Fruit fly (Drosophila melanogaster): ENCODE data around the gene CG15812.
A peak's percentile ranks its signal among the peaks of the same experiment; 100 is the strongest.

The CG15812 gene

dm6 chr3L:3148125-3149059, 11.4 kb upstream of the CG15812 start, which contains the start of the genes Usp5 and BtbVII (continued):
- TF ChIP-seq maf-S (GFP tag; optimal IDR thresholded peaks at IDR 0.05) (peak; percentile 49), schlank (tag; optimal IDR thresholded peaks at IDR 0.05) (peak; percentile 24), CoRest (tag; optimal IDR thresholded peaks at IDR 0.05) (peak; percentile 49), cato (GFP tag; optimal IDR thresholded peaks at IDR 0.05; ENCODE audit: borderline replicate concordance) (peak; percentile 27), Dad (GFP tag; optimal IDR thresholded peaks at IDR 0.05) (peak; percentile 14), NfI (GFP tag; optimal IDR thresholded peaks at IDR 0.05) (peak; percentile 54), CG10959 (GFP tag; IDR thresholded peaks at IDR 0.05) (no peak; the same call in 1 of the 2 replicates), Asciz (GFP tag; optimal IDR thresholded peaks at IDR 0.05) (no peak), Dfd (GFP tag; optimal IDR thresholded peaks at IDR 0.05) (no peak), Oli (tag; optimal IDR thresholded peaks at IDR 0.05) (peak; percentile 39), row (GFP tag; IDR thresholded peaks at IDR 0.05) (peak; percentile 90), CG2678 (tag; optimal IDR thresholded peaks at IDR 0.05) (peak; percentile 39), CG11695 (GFP tag; IDR thresholded peaks at IDR 0.05) (no peak; the same call in 2 of the 3 replicates), CG31441 (GFP tag; IDR thresholded peaks at IDR 0.05) (peak; percentile 49; the same call in 1 of the 2 replicates), vnd (GFP tag; IDR thresholded peaks at IDR 0.05; ENCODE audit: partially characterized antibody) (peak; percentile 96), phol (tag; optimal IDR thresholded peaks at IDR 0.05) (peak; percentile 98), CG11456 (GFP tag; IDR thresholded peaks at IDR 0.05) (no peak), zen (tag; optimal IDR thresholded peaks at IDR 0.05) (peak; percentile 46), Hmx (GFP tag; optimal IDR thresholded peaks at IDR 0.05) (no peak), CG15073 (GFP tag; optimal IDR thresholded peaks at IDR 0.05) (no peak), jing (GFP tag; optimal IDR thresholded peaks at IDR 0.05) (no peak), Rfx (GFP tag; IDR thresholded peaks at IDR 0.05) (peak; percentile 76), CG16813 (GFP tag; IDR thresholded peaks at IDR 0.05; ENCODE audit: partially characterized antibody) (peak; percentile 95), HHEX (GFP tag; optimal IDR thresholded peaks at IDR 0.05) (no peak), CG17802 (tag; optimal IDR thresholded peaks at IDR 0.05) (no peak), CkIIα-i1 (GFP tag; IDR thresholded peaks at IDR 0.05) (no peak), ATbp (GFP tag; optimal IDR thresholded peaks at IDR 0.05) (peak; percentile 22), CG13424 (tag; optimal IDR thresholded peaks at IDR 0.05) (peak; percentile 64), HLH4C (GFP tag; IDR thresholded peaks at IDR 0.05; ENCODE audit: partially characterized antibody) (peak; percentile 93), ssp (GFP tag; IDR thresholded peaks at IDR 0.05) (peak; percentile 54), PHDP (tag; optimal IDR thresholded peaks at IDR 0.05) (peak; percentile 64), Hmr (GFP tag; optimal IDR thresholded peaks at IDR 0.05) (peak; percentile 50), CG18011 (GFP tag; optimal IDR thresholded peaks at IDR 0.05) (no peak), NFAT (GFP tag; IDR thresholded peaks at IDR 0.05) (peak; percentile 67), Opbp (GFP tag; IDR thresholded peaks at IDR 0.05; ENCODE audit: partially characterized antibody) (peak; percentile 87; the same call in 2 of the 3 replicates), CG9215 (GFP tag; IDR thresholded peaks at IDR 0.05) (peak; percentile 39; the same call in 1 of the 2 replicates), Antp (GFP tag; optimal IDR thresholded peaks at IDR 0.05) (peak; percentile 81), CG14014 (GFP tag; IDR thresholded peaks at IDR 0.05) (peak; percentile 34; the same call in 1 of the 2 replicates), lilli (GFP tag; optimal IDR thresholded peaks at IDR 0.05) (peak; percentile 84), CG14860 (GFP tag; IDR thresholded peaks at IDR 0.05; ENCODE audit: partially characterized antibody) (peak; percentile 94), CrebB (tag; optimal IDR thresholded peaks at IDR 0.05) (peak; percentile 41), Dll (GFP tag; IDR thresholded peaks at IDR 0.05; ENCODE audit: partially characterized antibody) (peak; percentile 100), crol (GFP tag; IDR thresholded peaks at IDR 0.05) (no peak), CG12236 (GFP tag; optimal IDR thresholded peaks at IDR 0.05) (no peak), zfh2 (GFP tag; optimal IDR thresholded peaks at IDR 0.05) (peak; percentile 72), bcd (GFP tag; optimal IDR thresholded peaks at IDR 0.05) (peak; percentile 37), CG7928 (GFP tag; optimal IDR thresholded peaks at IDR 0.05) (no peak)
